Fruit fly (Drosophila melanogaster): Measurements from ENCODE around the gene CG31010.

- TF ChIP-seq dac (GFP tag; optimal IDR thresholded peaks at IDR 0.05) (no peak), Blimp-1 (GFP tag; optimal IDR thresholded peaks at IDR 0.05) (no peak), topi (GFP tag; optimal IDR thresholded peaks at IDR 0.05) (no peak), CG11762 (GFP tag; optimal IDR thresholded peaks at IDR 0.05; ENCODE audit: insufficient read depth) (no peak), ss (GFP tag; optimal IDR thresholded peaks at IDR 0.05) (no peak), fd59A (GFP tag; optimal IDR thresholded peaks at IDR 0.05) (no peak), fd85E (GFP tag; optimal IDR thresholded peaks at IDR 0.05) (no peak), achi (GFP tag; optimal IDR thresholded peaks at IDR 0.05) (no peak), CG8119 (GFP tag; IDR thresholded peaks at IDR 0.05) (no peak), CG10669 (GFP tag; optimal IDR thresholded peaks at IDR 0.05) (no peak), CG15336 (GFP tag; IDR thresholded peaks at IDR 0.05) (no peak), Sox15 (GFP tag; optimal IDR thresholded peaks at IDR 0.05) (no peak), CG34406 (GFP tag; optimal IDR thresholded peaks at IDR 0.05) (no peak), CG6163 (GFP tag; IDR thresholded peaks at IDR 0.05) (no peak; the same call in 2 of the 3 replicates)
Observed at dm6 chr3R:30750898-30751297, 45.0 kb upstream of the CG31010 start.

Data from whole organism, prepupa.